Fruit fly (Drosophila melanogaster) whole organism, adult: ENCODE data around the gene CG46458.

Experiments used
- CG14711 ChIP-seq: fragments of 200-800 bp; sonication (Bioruptor generic); optimal IDR thresholded peaks from 2 replicates; lab custom pipeline; 2018; ENCODE audit warnings: missing biosample characterization, mild to moderate bottlenecking, missing genetic modification characterization, moderate library complexity
- CG1620 ChIP-seq: fragments of 200-800 bp; sonication (Bioruptor generic); optimal IDR thresholded peaks from 2 replicates; lab custom pipeline; 2016; ENCODE audit warnings: missing biosample characterization, missing genetic modification characterization
- CG33017 ChIP-seq: fragments of 200-800 bp; sonication (Bioruptor generic); optimal IDR thresholded peaks from 2 replicates; lab custom pipeline; 2018; ENCODE audit warnings: missing biosample characterization, mild to moderate bottlenecking, missing genetic modification characterization, moderate library complexity
- CG5204 ChIP-seq: fragments of 200-800 bp; sonication (Bioruptor generic); optimal IDR thresholded peaks from 2 replicates; lab custom pipeline; 2016; ENCODE audit warnings: missing biosample characterization, missing genetic modification characterization
- CG7045 ChIP-seq: fragments of 200-800 bp; sonication (Bioruptor generic); optimal IDR thresholded peaks from 2 replicates; lab custom pipeline; 2017; ENCODE audit warnings: missing biosample characterization, mild to moderate bottlenecking, missing genetic modification characterization
- CG7101 ChIP-seq: fragments of 200-800 bp; sonication (Bioruptor generic); optimal IDR thresholded peaks from 2 replicates; lab custom pipeline; 2018; ENCODE audit warnings: missing biosample characterization, mild to moderate bottlenecking, missing genetic modification characterization, moderate library complexity
- Clk ChIP-seq: fragments of 200-800 bp; sonication (Bioruptor generic); optimal IDR thresholded peaks from 2 replicates; lab custom pipeline; 2017; ENCODE audit warnings: missing biosample characterization, missing genetic modification characterization
- Crg-1 ChIP-seq: fragments of 200-800 bp; sonication (Bioruptor generic); optimal IDR thresholded peaks from 2 replicates; lab custom pipeline; 2016; ENCODE audit warnings: missing biosample characterization, missing genetic modification characterization
- Mnt ChIP-seq: fragments of 200-800 bp; sonication (Bioruptor generic); optimal IDR thresholded peaks from 2 replicates; lab custom pipeline; 2016; ENCODE audit warnings: missing biosample characterization, mild to moderate bottlenecking, missing genetic modification characterization
- bab1 ChIP-seq: fragments of 200-800 bp; sonication (Bioruptor generic); optimal IDR thresholded peaks from 3 replicates; lab custom pipeline; 2019; ENCODE audit warnings: missing biosample characterization, mild to moderate bottlenecking, missing genetic modification characterization, moderate library complexity
- cic ChIP-seq: fragments of 200-800 bp; sonication (Bioruptor generic); optimal IDR thresholded peaks from 2 replicates; lab custom pipeline; 2017; ENCODE audit warnings: missing biosample characterization, mild to moderate bottlenecking, missing genetic modification characterization, moderate library complexity
- kay ChIP-seq: fragments of 200-800 bp; sonication (Bioruptor generic); peaks from one replicate; lab custom pipeline; 2016; ENCODE audit warnings: missing biosample characterization, missing genetic modification characterization, borderline replicate concordance
- toe ChIP-seq: fragments of 200-800 bp; sonication (Bioruptor generic); optimal IDR thresholded peaks from 2 replicates; lab custom pipeline; 2016; ENCODE audit warnings: missing biosample characterization, missing genetic modification characterization

dm6 chr3R:6904299-6904698, 53.9 kb downstream of the CG46458 start:
- no peak for TF ChIP-seq CG1620
- no peak for TF ChIP-seq CG14711
- TF ChIP-seq Crg-1 (GFP tag; lab: Kevin White, UChicago) = no peak
- no peak for TF ChIP-seq bab1
- no peak for TF ChIP-seq CG33017
- TF ChIP-seq CG5204 = no peak
- no peak for TF ChIP-seq cic
- TF ChIP-seq Clk = no peak
- TF ChIP-seq Mnt (GFP tag; lab: Kevin White, UChicago) = no peak
- TF ChIP-seq CG7101 (tag; lab: Kevin White, UChicago) = no peak
- TF ChIP-seq toe (GFP tag; lab: Kevin White, UChicago) = no peak
- no peak for TF ChIP-seq CG7045
- no peak for TF ChIP-seq kay
